Worm (Caenorhabditis elegans): ENCODE results near the gene C08B6.8.

- no peak for TF ChIP-seq aha-1 (tag)
- TF ChIP-seq ceh-82 (tag; optimal IDR thresholded peaks at IDR 0.05) = no peak
- TF ChIP-seq egl-27 (tag; optimal IDR thresholded peaks at IDR 0.05) = no peak
- TF ChIP-seq snpc-4 (tag; optimal IDR thresholded peaks at IDR 0.05) = no peak
- TF ChIP-seq ZK546.5 (tag; optimal IDR thresholded peaks at IDR 0.05) = no peak
- TF ChIP-seq dpl-1 (GFP tag; optimal IDR thresholded peaks at IDR 0.05) = no peak
Observed at ce11 chrV:10114329-10114728, 20.1 kb upstream of the C08B6.8 start, which contains the start of gene cht-5.

Measured in whole organism, L4 larva.